Worm (Caenorhabditis elegans) whole organism, L4/young adult: ENCODE results near the gene uvs-1.

Experiments used
- W03F9.2 ChIP-seq: fragments of 150-350 bp; optimal IDR thresholded peaks from 2 replicates; lab custom pipeline; 2014; ENCODE audit warnings: missing biosample characterization, missing genetic modification characterization
- dao-5 ChIP-seq: sonication (generic microtip); optimal IDR thresholded peaks from 2 replicates; lab custom pipeline; 2016; ENCODE audit warnings: missing genotype, missing genetic modification characterization, moderate library complexity, missing compliant biosample characterization
- him-1 ChIP-seq: sonication (generic microtip); optimal IDR thresholded peaks from 2 replicates; lab custom pipeline; 2016; ENCODE audit warnings: missing genotype, missing genetic modification reagents, missing genetic modification characterization, missing compliant biosample characterization

Gene uvs-1

DNA sequence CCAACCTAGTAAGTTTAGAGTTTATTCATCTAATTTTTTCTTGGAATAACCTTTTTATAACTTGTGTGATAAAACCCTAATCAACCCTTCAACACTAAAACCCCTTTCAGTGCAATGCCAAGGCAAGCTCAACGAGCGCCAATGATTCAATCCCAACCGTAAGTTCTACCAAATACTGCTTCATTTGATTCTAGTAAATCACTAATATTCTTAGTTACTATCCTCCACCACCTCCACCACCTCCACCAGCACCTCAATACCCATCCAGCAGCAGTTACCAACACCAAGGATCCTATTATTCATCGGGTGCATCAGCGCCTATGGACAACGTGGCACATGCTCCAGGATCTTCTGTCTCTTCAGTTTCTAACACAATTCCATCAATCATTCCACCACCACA, 18.1 kb downstream of the uvs-1 start:
- TF ChIP-seq dao-5 (tag; lab: Kevin White, UChicago) (no peak), him-1 (tag; lab: Kevin White, UChicago) (no peak), W03F9.2 (tag; lab: Kevin White, UChicago) (no peak)

DNA sequence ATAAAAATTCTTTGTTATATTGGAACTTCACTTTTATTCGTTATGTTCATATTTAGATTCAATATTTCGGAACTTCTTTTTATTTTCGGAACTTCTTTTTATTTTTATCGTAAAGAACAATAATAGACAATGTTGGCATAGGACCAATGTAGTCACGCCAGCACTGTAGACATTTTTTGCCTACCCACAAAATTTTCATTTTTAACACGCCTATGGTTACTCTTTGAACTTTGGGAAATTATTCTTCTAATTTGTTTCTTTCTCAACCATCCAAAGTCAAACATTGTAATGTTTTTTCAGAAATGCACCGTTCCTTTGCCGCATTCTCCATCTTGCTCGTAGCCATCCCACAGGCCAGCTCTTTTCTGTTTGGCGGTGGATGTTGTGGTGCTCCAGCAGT, 18.9 kb downstream of the uvs-1 start, which contains the start of gene C26F1.1:
TSS of gene C26F1.1 (plus strand) at position 301 of the 400 bp plus-strand sequence.
- TF ChIP-seq W03F9.2 (tag; lab: Kevin White, UChicago): no peak
- no peak for TF ChIP-seq dao-5 (tag; lab: Kevin White, UChicago)
- TF ChIP-seq him-1 (tag; lab: Kevin White, UChicago): no peak

- no peak for TF ChIP-seq W03F9.2 (tag; lab: Kevin White, UChicago)
- TF ChIP-seq him-1 (tag; lab: Kevin White, UChicago): no peak
- TF ChIP-seq dao-5 (tag; lab: Kevin White, UChicago): no peak
Measured at ce11 chrV:7781511-7781910, 22.5 kb downstream of the uvs-1 start, which contains the start of gene cyp-32A1. cyp-32A1 (plus strand) TSS chrV:7781811.

- TF ChIP-seq dao-5 (tag; lab: Kevin White, UChicago) (no peak), him-1 (tag; lab: Kevin White, UChicago) (no peak), W03F9.2 (tag; lab: Kevin White, UChicago) (no peak)
Measured at ce11 chrV:7778999-7779398, 25.0 kb downstream of the uvs-1 start.

ce11 chrV:7777098-7777497, 26.9 kb downstream of the uvs-1 start, which contains the start of gene C26F1.3:
C26F1.3 (plus strand) TSS chrV:7777300.
- TF ChIP-seq W03F9.2 (tag; lab: Kevin White, UChicago): no peak
- no peak for TF ChIP-seq dao-5 (tag; lab: Kevin White, UChicago)
- TF ChIP-seq him-1 (tag; lab: Kevin White, UChicago): no peak

- TF ChIP-seq dao-5 (tag; lab: Kevin White, UChicago) (no peak), him-1 (tag; lab: Kevin White, UChicago) (no peak), W03F9.2 (tag; lab: Kevin White, UChicago) (peak; percentile 78)
Measured at ce11 chrV:7776029-7776628, 27.9 kb downstream of the uvs-1 start, which contains the start of the genes rpl-39 and rps-30. rpl-39 (minus strand) TSS chrV:7776079. rps-30 (plus strand) TSS chrV:7776578.

ce11 chrV:7775226-7775625, 28.8 kb downstream of the uvs-1 start:
- TF ChIP-seq dao-5 (tag; lab: Kevin White, UChicago) (no peak), him-1 (tag; lab: Kevin White, UChicago) (no peak), W03F9.2 (tag; lab: Kevin White, UChicago) (no peak)

ce11 chrV:7774143-7774595, 29.8 kb downstream of the uvs-1 start, which contains the start of gene grl-10:
grl-10 (plus strand) TSS chrV:7774545.
- TF ChIP-seq dao-5 (tag; lab: Kevin White, UChicago): no peak

ce11 chrV:7773647-7774046, 30.4 kb downstream of the uvs-1 start:
- TF ChIP-seq him-1 (tag; lab: Kevin White, UChicago): no peak
- TF ChIP-seq W03F9.2 (tag; lab: Kevin White, UChicago): no peak
- TF ChIP-seq dao-5 (tag; lab: Kevin White, UChicago): no peak

DNA sequence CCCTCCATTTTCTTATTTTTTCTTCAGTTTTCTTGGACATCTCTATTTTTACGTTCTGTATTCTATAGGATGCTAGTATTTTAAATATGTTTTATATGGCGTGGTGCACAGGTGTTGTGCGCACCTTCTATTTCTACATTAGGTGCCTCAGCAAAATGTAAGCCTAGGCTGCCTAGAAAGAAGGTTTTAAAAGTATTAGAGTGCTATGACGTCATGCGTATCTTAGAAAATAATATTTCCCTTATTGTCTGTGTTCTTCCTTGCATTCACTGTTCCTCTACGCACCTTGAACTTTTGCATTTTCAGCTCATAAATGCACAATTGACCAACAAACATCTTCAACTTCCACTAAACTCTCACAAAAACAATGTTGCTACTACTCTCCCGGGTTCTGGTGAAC, 33.0 kb downstream of the uvs-1 start, which contains the start of gene frpr-3:
TSS of gene frpr-3 (plus strand) at position 301 of the 400 bp plus-strand sequence.
- TF ChIP-seq dao-5 (tag; lab: Kevin White, UChicago) (no peak), W03F9.2 (tag; lab: Kevin White, UChicago) (no peak), him-1 (tag; lab: Kevin White, UChicago) (no peak)

ce11 chrV:7761906-7762305, 42.1 kb downstream of the uvs-1 start:
- TF ChIP-seq dao-5 (tag; lab: Kevin White, UChicago) (no peak), him-1 (tag; lab: Kevin White, UChicago) (no peak), W03F9.2 (tag; lab: Kevin White, UChicago) (no peak)

DNA sequence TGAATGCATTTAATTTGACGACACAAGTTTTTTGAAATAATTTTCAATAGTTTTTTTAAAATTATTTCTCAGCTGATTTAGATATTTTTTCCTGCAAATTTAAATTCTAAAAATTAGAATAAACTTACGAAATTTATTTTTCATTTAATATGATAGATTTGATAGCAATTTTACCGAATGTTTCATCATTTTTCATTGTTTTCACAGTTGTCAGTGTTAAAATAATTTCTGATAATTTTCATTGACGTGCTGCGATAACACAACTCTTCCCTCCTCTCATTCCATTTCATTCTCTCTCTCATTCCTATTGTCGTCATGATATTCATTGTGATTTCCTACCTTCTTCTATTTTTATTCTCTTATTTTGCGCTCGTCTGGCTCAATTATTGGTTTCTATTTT, 43.8 kb downstream of the uvs-1 start, which contains the start of gene hint-3:
TSS of gene hint-3 (plus strand) at position 301 of the 400 bp plus-strand sequence.
- TF ChIP-seq W03F9.2 (tag; lab: Kevin White, UChicago): no peak
- no peak for TF ChIP-seq him-1 (tag; lab: Kevin White, UChicago)
- no peak for TF ChIP-seq dao-5 (tag; lab: Kevin White, UChicago)

DNA sequence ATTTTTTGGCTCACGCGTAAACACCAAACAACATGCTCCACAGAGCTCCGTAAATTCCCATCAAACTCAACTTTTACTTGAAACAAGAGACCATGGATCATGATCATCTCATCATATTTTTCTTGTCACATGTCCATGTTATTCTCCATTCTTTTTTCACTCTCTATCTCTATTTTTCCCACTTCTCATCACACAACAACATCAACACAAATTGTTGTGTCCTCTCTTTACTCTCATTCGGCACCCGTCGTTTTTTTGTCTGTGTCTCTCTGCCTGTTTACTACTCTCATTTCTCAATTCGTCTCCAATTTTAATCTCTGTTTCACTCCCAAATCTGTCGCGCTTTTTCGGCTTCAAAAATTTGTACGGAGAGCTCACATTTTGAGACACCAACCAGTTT, 44.7 kb downstream of the uvs-1 start:
- TF ChIP-seq W03F9.2 (tag; lab: Kevin White, UChicago) (no peak), dao-5 (tag; lab: Kevin White, UChicago) (no peak), him-1 (tag; lab: Kevin White, UChicago) (no peak)

DNA sequence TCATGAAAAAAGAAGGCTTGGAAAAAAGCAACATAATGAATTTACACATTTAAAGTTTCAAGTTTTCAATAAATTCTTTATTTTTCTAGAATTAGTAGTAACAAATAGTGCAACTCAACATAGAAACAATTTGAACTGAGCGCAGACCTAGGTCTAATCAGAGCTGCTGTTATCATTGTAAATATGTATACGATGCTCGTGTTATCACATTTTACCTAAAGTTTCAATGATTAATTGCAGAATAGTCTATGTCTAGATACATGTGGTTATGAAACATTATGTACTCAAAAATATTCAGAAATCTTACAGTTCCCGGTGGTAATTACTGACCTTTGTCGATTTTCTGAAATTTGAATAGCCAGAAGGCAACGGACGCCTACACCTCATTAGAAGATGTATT, 48.0 kb downstream of the uvs-1 start:
- no peak for TF ChIP-seq W03F9.2 (tag; lab: Kevin White, UChicago)
- TF ChIP-seq dao-5 (tag; lab: Kevin White, UChicago): no peak
